Worm (Caenorhabditis elegans) whole organism, late embryonic: Measurements from ENCODE around the gene dsc-1.

Experiments used
- C08G9.2 ChIP-seq: sonication (generic microtip); optimal IDR thresholded peaks from 2 replicates; lab custom pipeline; 2016; ENCODE audit warnings: mild to moderate bottlenecking, missing genetic modification characterization, moderate library complexity, missing compliant biosample characterization
- C38D4.7 ChIP-seq: fragments of 200-800 bp; sonication (Bioruptor generic); optimal IDR thresholded peaks from 2 replicates; lab custom pipeline; 2018; ENCODE audit warnings: mild to moderate bottlenecking, missing genetic modification characterization, moderate library complexity, missing compliant biosample characterization
- F13H6.1 ChIP-seq: sonication (generic microtip); optimal IDR thresholded peaks from 2 replicates; lab custom pipeline; 2016; ENCODE audit warnings: missing genetic modification characterization, missing compliant biosample characterization
- K02D7.2 ChIP-seq: sonication (generic microtip); optimal IDR thresholded peaks from 2 replicates; lab custom pipeline; 2017; ENCODE audit warnings: mild to moderate bottlenecking, missing genetic modification characterization, missing compliant biosample characterization
- T23F11.4 ChIP-seq: fragments of 200-800 bp; sonication (Bioruptor generic); optimal IDR thresholded peaks from 2 replicates; lab custom pipeline; 2018; ENCODE audit warnings: mild to moderate bottlenecking, missing genetic modification characterization, missing compliant biosample characterization
- Y22D7AL.16 ChIP-seq: sonication (generic microtip); optimal IDR thresholded peaks from 2 replicates; lab custom pipeline; 2016; ENCODE audit warnings: missing genetic modification characterization, missing compliant biosample characterization
- ceh-19 ChIP-seq: fragments of 200-800 bp; sonication (Bioruptor generic); optimal IDR thresholded peaks from 2 replicates; lab custom pipeline; 2018; ENCODE audit warnings: mild to moderate bottlenecking, missing genetic modification characterization, missing compliant biosample characterization
- ceh-34 ChIP-seq: sonication (generic microtip); optimal IDR thresholded peaks from 2 replicates; lab custom pipeline; 2016; ENCODE audit warnings: mild to moderate bottlenecking, missing genetic modification characterization, missing compliant biosample characterization
- ceh-48 ChIP-seq: sonication (generic microtip); optimal IDR thresholded peaks from 2 replicates; lab custom pipeline; 2016; ENCODE audit warnings: missing genetic modification characterization, inconsistent platforms, missing compliant biosample characterization
- ceh-6 ChIP-seq: fragments of 200-800 bp; sonication (Bioruptor generic); optimal IDR thresholded peaks from 2 replicates; lab custom pipeline; 2018; ENCODE audit warnings: mild to moderate bottlenecking, missing genetic modification characterization, missing compliant biosample characterization
- ceh-9 ChIP-seq: sonication (generic microtip); optimal IDR thresholded peaks from 2 replicates; lab custom pipeline; 2016; ENCODE audit warnings: mild to moderate bottlenecking, missing genetic modification characterization, inconsistent platforms, missing compliant biosample characterization
- che-1 ChIP-seq: sonication (generic microtip); optimal IDR thresholded peaks from 2 replicates; lab custom pipeline; 2016; ENCODE audit warnings: mild to moderate bottlenecking, missing genetic modification characterization, missing compliant biosample characterization
- dmd-4 ChIP-seq: sonication (generic microtip); optimal IDR thresholded peaks from 2 replicates; lab custom pipeline; 2016; ENCODE audit warnings: borderline replicate concordance, missing genetic modification characterization, missing compliant biosample characterization
- dve-1 ChIP-seq: sonication (generic microtip); optimal IDR thresholded peaks from 2 replicates; lab custom pipeline; 2017; ENCODE audit warnings: antibody characterized with exemption, mild to moderate bottlenecking, missing genetic modification characterization, missing compliant biosample characterization
- elt-2 ChIP-seq: sonication (generic microtip); optimal IDR thresholded peaks from 2 replicates; lab custom pipeline; 2016; ENCODE audit warnings: missing genetic modification reagents, missing genetic modification characterization, missing compliant biosample characterization
- elt-4 ChIP-seq: sonication (generic microtip); optimal IDR thresholded peaks from 2 replicates; lab custom pipeline; 2016; ENCODE audit warnings: missing genetic modification characterization, missing compliant biosample characterization
- fax-1 ChIP-seq: sonication (generic microtip); optimal IDR thresholded peaks from 2 replicates; lab custom pipeline; 2016; ENCODE audit warnings: missing genotype, missing genetic modification characterization, missing compliant biosample characterization
- fkh-10 ChIP-seq: fragments of 150-350 bp; optimal IDR thresholded peaks from 2 replicates; lab custom pipeline; 2014; ENCODE audit warnings: missing biosample characterization, missing genetic modification reagents, missing genetic modification characterization
- fkh-6 ChIP-seq: sonication (generic microtip); optimal IDR thresholded peaks from 2 replicates; lab custom pipeline; 2016; ENCODE audit warnings: missing genetic modification characterization, missing compliant biosample characterization
- hlh-13 ChIP-seq: fragments of 200-800 bp; sonication (Bioruptor generic); optimal IDR thresholded peaks from 2 replicates; lab custom pipeline; 2018; ENCODE audit warnings: mild to moderate bottlenecking, missing genetic modification characterization, missing compliant biosample characterization
- hlh-15 ChIP-seq: sonication (generic microtip); optimal IDR thresholded peaks from 2 replicates; lab custom pipeline; 2016; ENCODE audit warnings: missing genetic modification characterization, missing compliant biosample characterization
- hlh-8 ChIP-seq: sonication (generic microtip); optimal IDR thresholded peaks from 2 replicates; lab custom pipeline; 2016; ENCODE audit warnings: missing genotype, missing genetic modification characterization, missing compliant biosample characterization
- lim-6 ChIP-seq: sonication (generic microtip); optimal IDR thresholded peaks from 2 replicates; lab custom pipeline; 2016; ENCODE audit warnings: missing genetic modification characterization, missing compliant biosample characterization
- lin-11 ChIP-seq: fragments of 200-800 bp; sonication (Bioruptor generic); optimal IDR thresholded peaks from 2 replicates; lab custom pipeline; 2018; ENCODE audit warnings: mild to moderate bottlenecking, missing genetic modification characterization, missing compliant biosample characterization
- odd-2 ChIP-seq: sonication (generic microtip); optimal IDR thresholded peaks from 2 replicates; lab custom pipeline; 2017; ENCODE audit warnings: antibody characterized with exemption, mild to moderate bottlenecking, missing genetic modification characterization, missing compliant biosample characterization
- pag-3 ChIP-seq: sonication (generic microtip); optimal IDR thresholded peaks from 2 replicates; lab custom pipeline; 2016; ENCODE audit warnings: missing compliant biosample characterization, missing genetic modification characterization, borderline replicate concordance
- pha-2 ChIP-seq: sonication (generic microtip); optimal IDR thresholded peaks from 2 replicates; lab custom pipeline; 2017; ENCODE audit warnings: mild to moderate bottlenecking, missing genetic modification characterization, missing compliant biosample characterization
- pha-4 ChIP-seq: fragments of 150-350 bp; optimal IDR thresholded peaks from 2 replicates; lab custom pipeline; 2018; ENCODE audit warnings: missing biosample characterization, missing genetic modification reagents, missing genetic modification characterization
- pros-1 ChIP-seq: fragments of 150-350 bp; optimal IDR thresholded peaks from 2 replicates; lab custom pipeline; 2014; ENCODE audit warnings: missing biosample characterization, missing genetic modification reagents, missing genetic modification characterization
- ref-2 ChIP-seq: sonication (generic microtip); optimal IDR thresholded peaks from 2 replicates; lab custom pipeline; 2016; ENCODE audit warnings: missing genetic modification characterization, missing compliant biosample characterization
- rnt-1 ChIP-seq: sonication (generic microtip); optimal IDR thresholded peaks from 2 replicates; lab custom pipeline; 2016; ENCODE audit warnings: missing genetic modification characterization, missing compliant biosample characterization
- sox-2 ChIP-seq: fragments of 200-800 bp; sonication (Bioruptor generic); IDR thresholded peaks from 2 replicates; pipeline ENCODE4 v1.3.6; 2022; ENCODE audit warnings: missing genetic modification reagents, missing genetic modification characterization, missing compliant biosample characterization
- ttx-3 ChIP-seq: sonication (generic microtip); optimal IDR thresholded peaks from 2 replicates; lab custom pipeline; 2016; ENCODE audit warnings: missing genetic modification reagents, missing genetic modification characterization, missing compliant biosample characterization
- unc-3 ChIP-seq, 2 experiments: fragments of 200-800 bp in 1 of 2; sonication (Bioruptor generic) in 1 of 2; sonication (generic microtip) in 1 of 2; conservative IDR thresholded peaks in 1 of 2; optimal IDR thresholded peaks in 1 of 2; 2 replicates each; pipeline versions ENCODE4 v1.3.6 to Lab custom; 2016 to 2022; ENCODE audit warnings: missing compliant biosample characterization in 2 of 2, missing genetic modification characterization in 2 of 2, missing genetic modification reagents in 1 of 2
- unc-42 ChIP-seq: sonication (generic microtip); optimal IDR thresholded peaks from 2 replicates; lab custom pipeline; 2016; ENCODE audit warnings: missing genotype, missing genetic modification characterization, missing compliant biosample characterization
- zip-5 ChIP-seq: sonication (generic microtip); optimal IDR thresholded peaks from 2 replicates; lab custom pipeline; 2016; ENCODE audit warnings: missing genetic modification characterization, missing compliant biosample characterization

dsc-1 gene

ce11 chrX:15057900-15058299 lies 23.3 kb upstream of the dsc-1 start:
- TF ChIP-seq lin-11 (no peak), che-1 (tag; lab: Kevin White, UChicago) (no peak), Y22D7AL.16 (no peak), ceh-34 (tag; lab: Kevin White, UChicago) (no peak), sox-2 (no peak), ceh-6 (no peak), fkh-10 (GFP tag; lab: Kevin White, UChicago) (no peak), hlh-13 (no peak), ttx-3 (tag; lab: Kevin White, UChicago) (no peak), dmd-4 (no peak), ceh-19 (no peak), ceh-9 (tag; lab: Kevin White, UChicago) (no peak)

ce11 chrX:15056737-15057136 lies 22.1 kb upstream of the dsc-1 start, which contains the start of gene H03G16.5:
H03G16.5 (minus strand) TSS chrX:15056837.
- no peak for TF ChIP-seq ceh-19

ce11 chrX:15055914-15056313 lies 21.3 kb upstream of the dsc-1 start, which contains the start of gene H03G16.7:
H03G16.7 (minus strand) TSS chrX:15056014.
- TF ChIP-seq pag-3: no peak
- no peak for TF ChIP-seq F13H6.1 (tag; lab: Kevin White, UChicago)
- no peak for TF ChIP-seq elt-4
- no peak for TF ChIP-seq hlh-15 (tag; lab: Kevin White, UChicago)
- TF ChIP-seq pros-1 (tag; lab: Kevin White, UChicago): no peak
- TF ChIP-seq rnt-1 (tag; lab: Kevin White, UChicago): no peak
- TF ChIP-seq che-1 (tag; lab: Kevin White, UChicago): no peak
- no peak for TF ChIP-seq odd-2 (tag; lab: Kevin White, UChicago)
- TF ChIP-seq unc-42: no peak
- no peak for TF ChIP-seq fkh-6 (tag; lab: Kevin White, UChicago)
- no peak for TF ChIP-seq elt-2 (tag; lab: Kevin White, UChicago)
- no peak for TF ChIP-seq sox-2
- TF ChIP-seq unc-3 (GFP tag; conservative IDR thresholded peaks at IDR 0.05; lab: Robert Waterston, UW): no peak
- TF ChIP-seq unc-3 (tag; optimal IDR thresholded peaks at IDR 0.05; lab: Kevin White, UChicago): no peak
- no peak for TF ChIP-seq C38D4.7 (GFP tag; lab: Kevin White, UChicago)
- no peak for TF ChIP-seq zip-5
- TF ChIP-seq pha-4: no peak
- TF ChIP-seq fax-1 (tag; lab: Kevin White, UChicago): no peak
- no peak for TF ChIP-seq pha-2 (tag; lab: Kevin White, UChicago)
- no peak for TF ChIP-seq ceh-6

- TF ChIP-seq che-1 (tag; lab: Kevin White, UChicago): no peak
- TF ChIP-seq pros-1 (tag; lab: Kevin White, UChicago): no peak
- no peak for TF ChIP-seq odd-2 (tag; lab: Kevin White, UChicago)
- TF ChIP-seq elt-4: no peak
- no peak for TF ChIP-seq T23F11.4
- TF ChIP-seq lim-6 (tag; lab: Kevin White, UChicago): no peak
- TF ChIP-seq, all 69 proteins: peak for 0
Measured at ce11 chrX:15053223-15053933, 18.7 kb upstream of the dsc-1 start, which contains the start of gene H03G16.1. H03G16.1 (plus strand) TSS chrX:15053883.

ce11 chrX:15052385-15052784 lies 17.8 kb upstream of the dsc-1 start, which contains the start of gene H03G16.6:
H03G16.6 (plus strand) TSS chrX:15052685.
- no peak for TF ChIP-seq dmd-4
- TF ChIP-seq C08G9.2 (tag; lab: Kevin White, UChicago): no peak
- no peak for TF ChIP-seq ceh-48 (tag; lab: Kevin White, UChicago)
- TF ChIP-seq K02D7.2 (tag; lab: Kevin White, UChicago): no peak
- no peak for TF ChIP-seq dve-1 (tag; lab: Kevin White, UChicago)
- TF ChIP-seq hlh-8 (tag; lab: Kevin White, UChicago): no peak
- no peak for TF ChIP-seq ref-2
